Fruit fly (Drosophila melanogaster): ENCODE results near the gene Tie.

The Tie gene

dm6 chr3L:4521809-4522208, 10.1 kb downstream of the Tie start (continued):
- TF ChIP-seq CG5953 (GFP tag; IDR thresholded peaks at IDR 0.05) (no peak), Aef1 (GFP tag; IDR thresholded peaks at IDR 0.05) (no peak), HHEX (GFP tag; optimal IDR thresholded peaks at IDR 0.05) (peak; percentile 59), CG14441 (GFP tag; IDR thresholded peaks at IDR 0.05) (peak; percentile 34; the same call in 1 of the 2 replicates), mam (GFP tag; optimal IDR thresholded peaks at IDR 0.05) (peak; percentile 56), CG2875 (GFP tag; optimal IDR thresholded peaks at IDR 0.05) (no peak), CG12659 (GFP tag; optimal IDR thresholded peaks at IDR 0.05) (peak; percentile 4), CG9817 (tag; optimal IDR thresholded peaks at IDR 0.05) (peak; percentile 26), Eip74EF (GFP tag; optimal IDR thresholded peaks at IDR 0.05) (peak in 1 of 2 experiments; percentile 28), CG8089 (GFP tag; optimal IDR thresholded peaks at IDR 0.05) (peak; percentile 5), CG13894 (tag; optimal IDR thresholded peaks at IDR 0.05) (peak; percentile 30), CG11696 (GFP tag; IDR thresholded peaks at IDR 0.05) (peak; percentile 54), CG10462 (GFP tag; optimal IDR thresholded peaks at IDR 0.05) (no peak), Ada2b (GFP tag; IDR thresholded peaks at IDR 0.05) (0 out of 2 replicates have a peak, but pooled peaks have one; percentile 17), nau (GFP tag; optimal IDR thresholded peaks at IDR 0.05) (peak; percentile 47), knrl (GFP tag; IDR thresholded peaks at IDR 0.05; ENCODE audit: partially characterized antibody) (no peak), CG12071 (GFP tag; optimal IDR thresholded peaks at IDR 0.05) (peak; percentile 62), CG7987 (GFP tag; optimal IDR thresholded peaks at IDR 0.05) (peak; percentile 70), E2f1 (GFP tag; IDR thresholded peaks at IDR 0.05) (peak; percentile 41; the same call in 1 of the 2 replicates), CG18476 (GFP tag; optimal IDR thresholded peaks at IDR 0.05) (no peak), zen (tag; optimal IDR thresholded peaks at IDR 0.05) (no peak), CG11247 (GFP tag; IDR thresholded peaks at IDR 0.05) (0 out of 2 replicates have a peak, but pooled peaks have one; percentile 5), caup (GFP tag; optimal IDR thresholded peaks at IDR 0.05; ENCODE audit: severe bottlenecking) (peak; percentile 63), CG11085 (GFP tag; IDR thresholded peaks at IDR 0.05) (peak; percentile 48; the same call in 1 of the 2 replicates), onecut (GFP tag; IDR thresholded peaks at IDR 0.05) (peak; percentile 41), Fer3 (tag; optimal IDR thresholded peaks at IDR 0.05) (peak; percentile 62), chinmo (GFP tag; IDR thresholded peaks at IDR 0.05; ENCODE audit: partially characterized antibody) (peak; percentile 39; the same call in 1 of the 4 replicates), ERR (GFP tag; optimal IDR thresholded peaks at IDR 0.05) (no peak), PHDP (tag; optimal IDR thresholded peaks at IDR 0.05) (peak; percentile 64), CG5245 (GFP tag; optimal IDR thresholded peaks at IDR 0.05) (no peak), mirr (GFP tag; optimal IDR thresholded peaks at IDR 0.05) (peak; percentile 50), sd (tag; optimal IDR thresholded peaks at IDR 0.05) (peak; percentile 66), CG17359 (tag; optimal IDR thresholded peaks at IDR 0.05) (peak; percentile 28), Antp (GFP tag; optimal IDR thresholded peaks at IDR 0.05) (peak; percentile 0), ATbp (GFP tag; optimal IDR thresholded peaks at IDR 0.05) (peak; percentile 40), toy (GFP tag; IDR thresholded peaks at IDR 0.05) (0 out of 2 replicates have a peak, but pooled peaks have one; percentile 24), ranshi (GFP tag; IDR thresholded peaks at IDR 0.05) (peak; percentile 43; the same call in 1 of the 2 replicates), CG12769 (tag; optimal IDR thresholded peaks at IDR 0.05) (peak; percentile 81), Myb (GFP tag; optimal IDR thresholded peaks at IDR 0.05) (no peak), CG6683 (GFP tag; optimal IDR thresholded peaks at IDR 0.05) (peak; percentile 41), Xrp1 (GFP tag; IDR thresholded peaks at IDR 0.05) (peak; percentile 55), dysf (GFP tag; IDR thresholded peaks at IDR 0.05) (peak; percentile 63; the same call in 1 of the 3 replicates), cwo (GFP tag; optimal IDR thresholded peaks at IDR 0.05) (peak; percentile 24), CG15514 (GFP tag; optimal IDR thresholded peaks at IDR 0.05) (peak; percentile 60), lola (GFP tag; optimal IDR thresholded peaks at IDR 0.05) (no peak), BEAF-32 (GFP tag; optimal IDR thresholded peaks at IDR 0.05) (no peak), CG18599 (GFP tag; optimal IDR thresholded peaks at IDR 0.05) (peak; percentile 51), CG14667 (GFP tag; IDR thresholded peaks at IDR 0.05) (peak; percentile 15; the same call in 1 of the 2 replicates)

Measured in whole organism, embryonic.